Fruit fly (Drosophila melanogaster) whole organism, adult: ENCODE measurements around the gene CG18530.

Experiments used
- CG12768 ChIP-seq: fragments of 200-800 bp; sonication (Bioruptor generic); optimal IDR thresholded peaks from 2 replicates; lab custom pipeline; 2017; ENCODE audit warnings: missing biosample characterization, missing genetic modification characterization, mild to moderate bottlenecking, moderate library complexity, missing genetic modification reagents
- CG5204 ChIP-seq: fragments of 200-800 bp; sonication (Bioruptor generic); optimal IDR thresholded peaks from 2 replicates; lab custom pipeline; 2016; ENCODE audit warnings: missing biosample characterization, missing genetic modification characterization
- CG7045 ChIP-seq: fragments of 200-800 bp; sonication (Bioruptor generic); optimal IDR thresholded peaks from 2 replicates; lab custom pipeline; 2017; ENCODE audit warnings: missing biosample characterization, mild to moderate bottlenecking, missing genetic modification characterization
- bab1 ChIP-seq: fragments of 200-800 bp; sonication (Bioruptor generic); optimal IDR thresholded peaks from 3 replicates; lab custom pipeline; 2019; ENCODE audit warnings: missing biosample characterization, mild to moderate bottlenecking, missing genetic modification characterization, moderate library complexity
- cic ChIP-seq: fragments of 200-800 bp; sonication (Bioruptor generic); optimal IDR thresholded peaks from 2 replicates; lab custom pipeline; 2017; ENCODE audit warnings: missing biosample characterization, mild to moderate bottlenecking, missing genetic modification characterization, moderate library complexity
- kay ChIP-seq: fragments of 200-800 bp; sonication (Bioruptor generic); peaks from one replicate; lab custom pipeline; 2016; ENCODE audit warnings: missing biosample characterization, missing genetic modification characterization, borderline replicate concordance
- toe ChIP-seq: fragments of 200-800 bp; sonication (Bioruptor generic); optimal IDR thresholded peaks from 2 replicates; lab custom pipeline; 2016; ENCODE audit warnings: missing biosample characterization, missing genetic modification characterization

DNA sequence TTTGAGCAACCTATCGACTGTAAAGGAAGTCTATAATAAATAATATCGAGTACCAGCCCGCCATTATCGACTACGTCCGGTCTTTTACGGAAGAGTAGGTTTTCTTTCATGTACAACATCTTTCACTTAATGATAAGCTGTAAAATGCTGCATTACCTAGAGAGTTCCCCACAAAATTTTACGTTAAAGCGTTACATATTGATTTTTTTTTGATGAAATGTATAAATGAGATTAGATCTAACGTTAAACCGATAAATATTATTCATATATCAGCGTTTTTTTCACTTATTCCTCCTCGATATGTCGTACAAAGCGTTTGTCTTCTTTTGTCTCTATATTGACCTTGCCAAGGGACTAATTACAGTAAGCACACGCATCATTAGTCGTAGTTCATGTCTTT is 1.5 kb downstream of the CG18530 start, which contains the start of gene CG11598:
- TF ChIP-seq CG12768 (no peak), toe (GFP tag; lab: Kevin White, UChicago) (no peak), CG7045 (GFP tag; lab: Kevin White, UChicago) (no peak), CG5204 (no peak), kay (GFP tag; lab: Kevin White, UChicago) (no peak), bab1 (GFP tag; lab: Kevin White, UChicago) (no peak), cic (GFP tag; lab: Kevin White, UChicago) (no peak)
